Fruit fly (Drosophila melanogaster) whole organism, embryonic: ENCODE measurements around the gene kay.
A peak's percentile ranks its signal among the peaks of the same experiment; 100 is the strongest.

Experiments
- Bgb ChIP-seq: fragments of 200-800 bp; sonication (Bioruptor generic); IDR thresholded peaks from 2 replicates; pipeline ENCODE4 v1.3.6; 2022; ENCODE audit warnings: missing biosample characterization, missing genetic modification characterization; ENCODE audit not compliant: partially characterized antibody
- CG10321 ChIP-seq: fragments of 200-800 bp; sonication (Bioruptor generic); IDR thresholded peaks from 2 replicates; pipeline ENCODE4 v1.3.6; 2022; ENCODE audit warnings: missing biosample characterization, missing genetic modification characterization
- CG11456 ChIP-seq: fragments of 200-800 bp; sonication (Bioruptor generic); IDR thresholded peaks from 3 replicates; pipeline ENCODE4 v1.3.6; 2022; ENCODE audit warnings: missing biosample characterization, missing genetic modification characterization
- CG12155 ChIP-seq: fragments of 200-800 bp; sonication (Bioruptor generic); optimal IDR thresholded peaks from 3 replicates; lab custom pipeline; 2016; ENCODE audit warnings: missing biosample characterization, missing genetic modification characterization
- CG1233 ChIP-seq: fragments of 200-800 bp; sonication (Bioruptor generic); optimal IDR thresholded peaks from 4 replicates; lab custom pipeline; 2018; ENCODE audit warnings: missing biosample characterization, mild to moderate bottlenecking, missing genetic modification characterization
- CG14710 ChIP-seq: fragments of 200-800 bp; sonication (Bioruptor generic); optimal IDR thresholded peaks from 3 replicates; lab custom pipeline; 2019; ENCODE audit warnings: missing biosample characterization, mild to moderate bottlenecking, missing genetic modification characterization, moderate library complexity
- CG1603 ChIP-seq: fragments of 200-800 bp; sonication (Bioruptor generic); optimal IDR thresholded peaks from 2 replicates; lab custom pipeline; 2019; ENCODE audit warnings: missing biosample characterization, mild to moderate bottlenecking, missing genetic modification characterization, moderate library complexity
- CG2120 ChIP-seq: fragments of 200-800 bp; sonication (Bioruptor generic); optimal IDR thresholded peaks from 3 replicates; lab custom pipeline; 2016; ENCODE audit warnings: missing biosample characterization, missing genetic modification characterization
- CG30403 ChIP-seq: fragments of 200-800 bp; sonication (Bioruptor generic); optimal IDR thresholded peaks from 3 replicates; lab custom pipeline; 2016; ENCODE audit warnings: missing biosample characterization, missing genetic modification characterization
- CG3995 ChIP-seq: fragments of 200-800 bp; sonication (Bioruptor generic); optimal IDR thresholded peaks from 3 replicates; lab custom pipeline; 2016; ENCODE audit warnings: missing biosample characterization, missing genetic modification characterization
- CG4282 ChIP-seq: fragments of 200-800 bp; sonication (Bioruptor generic); optimal IDR thresholded peaks from 2 replicates; lab custom pipeline; 2016; ENCODE audit warnings: missing biosample characterization, missing genetic modification characterization
- CG6791 ChIP-seq: fragments of 200-800 bp; sonication (Bioruptor generic); IDR thresholded peaks from 3 replicates; pipeline ENCODE4 v1.3.6; 2022; ENCODE audit warnings: missing biosample characterization, missing genetic modification characterization; ENCODE audit not compliant: partially characterized antibody
- CG9609 ChIP-seq: fragments of 200-800 bp; sonication (Bioruptor generic); optimal IDR thresholded peaks from 3 replicates; lab custom pipeline; 2016; ENCODE audit warnings: missing biosample characterization, missing genetic modification characterization
- Chrac-16 ChIP-seq: fragments of 200-800 bp; sonication (Bioruptor generic); optimal IDR thresholded peaks from 3 replicates; lab custom pipeline; 2016; ENCODE audit warnings: missing biosample characterization, missing genetic modification characterization
- Ets97D ChIP-seq: fragments of 200-800 bp; sonication (Bioruptor generic); optimal IDR thresholded peaks from 3 replicates; lab custom pipeline; 2016; ENCODE audit warnings: missing biosample characterization, missing genetic modification characterization
- HLH3B ChIP-seq: fragments of 200-800 bp; sonication (Bioruptor generic); IDR thresholded peaks from 2 replicates; pipeline ENCODE4 v1.3.6; 2022; ENCODE audit warnings: missing biosample characterization, missing genetic modification characterization
- HLH4C ChIP-seq: fragments of 200-800 bp; sonication (Bioruptor generic); IDR thresholded peaks from 3 replicates; pipeline ENCODE4 v1.3.6; 2022; ENCODE audit warnings: missing biosample characterization, missing genetic modification characterization; ENCODE audit not compliant: partially characterized antibody
- Hr51 ChIP-seq, 2 experiments: fragments of 200-800 bp; sonication (Bioruptor generic); optimal IDR thresholded peaks; 2 replicates in 1 of 2; 3 replicates in 1 of 2; lab custom pipeline; 2016 to 2018; ENCODE audit warnings: missing biosample characterization in 2 of 2, missing genetic modification characterization in 2 of 2, mild to moderate bottlenecking in 1 of 2, moderate library complexity in 1 of 2
- Lim3 ChIP-seq: fragments of 200-800 bp; sonication (Bioruptor generic); IDR thresholded peaks from 2 replicates; pipeline ENCODE4 v1.3.6; 2022; ENCODE audit warnings: missing biosample characterization, missing genetic modification characterization
- Lpt ChIP-seq: fragments of >200 bp; optimal IDR thresholded peaks from 2 replicates; lab custom pipeline; 2018; ENCODE audit warnings: missing biosample characterization, missing genetic modification characterization
- MBD-R2 ChIP-seq: fragments of 200-800 bp; sonication (Bioruptor generic); IDR thresholded peaks from 2 replicates; pipeline ENCODE4 v1.3.6; 2022; ENCODE audit warnings: missing biosample characterization, missing genetic modification characterization
- Mes4 ChIP-seq: fragments of 200-800 bp; sonication (Bioruptor generic); optimal IDR thresholded peaks from 2 replicates; lab custom pipeline; 2016; ENCODE audit warnings: missing biosample characterization, missing genetic modification characterization
- NfI ChIP-seq: fragments of 200-800 bp; sonication (Bioruptor generic); optimal IDR thresholded peaks from 3 replicates; lab custom pipeline; 2018; ENCODE audit warnings: missing biosample characterization, mild to moderate bottlenecking, missing genetic modification characterization, moderate library complexity
- Opbp ChIP-seq: fragments of 200-800 bp; sonication (Bioruptor generic); IDR thresholded peaks from 3 replicates; pipeline ENCODE4 v1.3.6; 2022; ENCODE audit warnings: missing biosample characterization, missing genetic modification characterization; ENCODE audit not compliant: partially characterized antibody
- Sox100B ChIP-seq: fragments of 200-800 bp; sonication (Bioruptor generic); optimal IDR thresholded peaks from 3 replicates; lab custom pipeline; 2018; ENCODE audit warnings: missing biosample characterization, mild to moderate bottlenecking, missing genetic modification characterization
- Vsx1 ChIP-seq: fragments of 200-800 bp; sonication (Bioruptor generic); optimal IDR thresholded peaks from 2 replicates; lab custom pipeline; 2017; ENCODE audit warnings: missing biosample characterization, mild to moderate bottlenecking, missing genetic modification characterization, missing genetic modification reagents
- bcd ChIP-seq: fragments of 200-800 bp; sonication (Bioruptor generic); optimal IDR thresholded peaks from 2 replicates; lab custom pipeline; 2017; ENCODE audit warnings: missing biosample characterization, mild to moderate bottlenecking, missing genetic modification characterization
- cwo ChIP-seq: fragments of 200-800 bp; sonication (Bioruptor generic); optimal IDR thresholded peaks from 3 replicates; lab custom pipeline; 2017; ENCODE audit warnings: missing biosample characterization, missing genetic modification characterization, mild to moderate bottlenecking, moderate library complexity, missing genetic modification reagents
- dm ChIP-seq: fragments of 200-800 bp; sonication (Bioruptor generic); optimal IDR thresholded peaks from 3 replicates; lab custom pipeline; 2016; ENCODE audit warnings: missing biosample characterization, missing genetic modification characterization
- emc ChIP-seq: fragments of 200-800 bp; sonication (Bioruptor generic); optimal IDR thresholded peaks from 2 replicates; lab custom pipeline; 2016; ENCODE audit warnings: missing biosample characterization, missing genetic modification characterization
- fd102C ChIP-seq: fragments of 200-800 bp; sonication (Bioruptor generic); optimal IDR thresholded peaks from 2 replicates; lab custom pipeline; 2018; ENCODE audit warnings: missing biosample characterization, mild to moderate bottlenecking, missing genetic modification characterization, moderate library complexity
- grau ChIP-seq: fragments of 200-800 bp; optimal IDR thresholded peaks from 3 replicates; lab custom pipeline; 2019; ENCODE audit warnings: missing biosample characterization, mild to moderate bottlenecking, missing genetic modification characterization, moderate library complexity
- insv ChIP-seq, 2 experiments: fragments of 200-800 bp; sonication (Bioruptor generic); optimal IDR thresholded peaks; 3 replicates each; lab custom pipeline; 2016 to 2018; ENCODE audit warnings: missing biosample characterization in 2 of 2, missing genetic modification characterization in 2 of 2
- nom ChIP-seq: fragments of 200-800 bp; sonication (Bioruptor generic); optimal IDR thresholded peaks from 2 replicates; lab custom pipeline; 2017; ENCODE audit warnings: missing biosample characterization, missing genetic modification characterization, mild to moderate bottlenecking, moderate library complexity, missing genetic modification reagents
- pan ChIP-seq, 4 experiments: fragments of >200 bp in 3 of 4; fragments of 200-800 bp in 1 of 4; sonication (Bioruptor generic) in 1 of 4; optimal IDR thresholded peaks in 3 of 4; IDR thresholded peaks in 1 of 4; 2 replicates each; pipeline versions ENCODE4 v1.3.6 to Lab custom; 2017 to 2022; ENCODE audit warnings: missing biosample characterization in 2 of 4, missing genetic modification characterization in 2 of 4, mixed read lengths in 1 of 4
- phol ChIP-seq: fragments of 200-800 bp; sonication (Bioruptor generic); optimal IDR thresholded peaks from 3 replicates; lab custom pipeline; 2018; ENCODE audit warnings: missing biosample characterization, mild to moderate bottlenecking, missing genetic modification characterization, moderate library complexity
- trem ChIP-seq: fragments of 200-800 bp; optimal IDR thresholded peaks from 3 replicates; lab custom pipeline; 2019; ENCODE audit warnings: missing biosample characterization, mild to moderate bottlenecking, missing genetic modification characterization, moderate library complexity
- yki ChIP-seq: fragments of >200 bp; optimal IDR thresholded peaks from 3 replicates; lab custom pipeline; 2018
- zfh2 ChIP-seq: fragments of 200-800 bp; sonication (Bioruptor generic); optimal IDR thresholded peaks from 2 replicates; lab custom pipeline; 2016; ENCODE audit warnings: missing biosample characterization, missing genetic modification characterization

The kay gene

dm6 chr3R:29725577-29726240, 40.1 kb upstream of the kay start, which contains the start of gene Kul (continued):
- TF ChIP-seq NfI (peak; percentile 29), Opbp (peak; percentile 63; the same call in 2 of the 3 replicates), Sox100B (GFP tag; lab: Kevin White, UChicago) (no peak), MBD-R2 (GFP tag; lab: Robert Waterston, UW) (peak; percentile 49), CG12155 (GFP tag; lab: Kevin White, UChicago) (peak; percentile 12), grau (peak; percentile 48), CG10321 (0 out of 2 replicates have a peak, but pooled peaks have one; percentile 16), Lpt (GFP tag; lab: Kevin White, UChicago) (no peak), CG1603 (tag; lab: Kevin White, UChicago) (peak; percentile 79), Hr51 (GFP tag; optimal IDR thresholded peaks at IDR 0.05; lab: Kevin White, UChicago) (peak in 1 of 2 experiments; percentile 8), CG14710 (tag; lab: Kevin White, UChicago) (peak; percentile 99), bcd (GFP tag; lab: Kevin White, UChicago) (peak; percentile 2), CG6791 (GFP tag; lab: Robert Waterston, UW) (peak; percentile 61; the same call in 1 of the 3 replicates), insv (GFP tag; optimal IDR thresholded peaks at IDR 0.05; lab: Kevin White, UChicago) (peak in 1 of 2 experiments; percentile 14), nom (GFP tag; lab: Kevin White, UChicago) (peak; percentile 91), CG2120 (peak; percentile 23), fd102C (GFP tag; lab: Kevin White, UChicago) (no peak), CG4282 (GFP tag; lab: Kevin White, UChicago) (peak; percentile 93), zfh2 (GFP tag; lab: Kevin White, UChicago) (peak; percentile 2), pan (optimal IDR thresholded peaks at IDR 0.05; lab: Kevin White, UChicago) (no peak), pan (GFP tag; optimal IDR thresholded peaks at IDR 0.05 in 1 of 2, IDR thresholded peaks at IDR 0.05 in 1 of 2) (peak in 1 of 2 experiments; percentile 36), CG1233 (GFP tag; lab: Kevin White, UChicago) (peak; percentile 11), Chrac-16 (peak; percentile 1), HLH3B (peak; percentile 32; the same call in 1 of the 2 replicates), phol (tag; lab: Kevin White, UChicago) (peak; percentile 37), Bgb (peak; percentile 26; the same call in 1 of the 2 replicates), Lim3 (GFP tag; lab: Robert Waterston, UW) (no peak), dm (GFP tag; lab: Kevin White, UChicago) (peak; percentile 26), CG3995 (peak; percentile 9), yki (no peak), CG11456 (GFP tag; lab: Robert Waterston, UW) (0 out of 3 replicates have a peak, but pooled peaks have one; percentile 51), CG9609 (GFP tag; lab: Kevin White, UChicago) (peak; percentile 20), HLH4C (no peak), cwo (GFP tag; lab: Kevin White, UChicago) (no peak), emc (GFP tag; lab: Kevin White, UChicago) (no peak), Vsx1 (GFP tag; lab: Kevin White, UChicago) (no peak), CG30403 (GFP tag; lab: Kevin White, UChicago) (peak; percentile 36), Ets97D (GFP tag; lab: Kevin White, UChicago) (peak; percentile 54), Mes4 (GFP tag; lab: Kevin White, UChicago) (no peak), trem (tag; lab: Kevin White, UChicago) (peak; percentile 27)
